Worm (Caenorhabditis elegans): ENCODE measurements around the gene mig-14.

ce11 chrII:13783880-13784279, 42.3 kb downstream of the mig-14 start, which contains the start of gene C01B9.4:
- TF ChIP-seq him-1 (tag; optimal IDR thresholded peaks at IDR 0.05) (no peak), W03F9.2 (tag; optimal IDR thresholded peaks at IDR 0.05) (no peak)

Measured in whole organism, L4/young adult.